Worm (Caenorhabditis elegans): ENCODE results near the gene C05D12.3.
A peak's percentile ranks its signal among the peaks of the same experiment; 100 is the strongest.

Gene C05D12.3

ce11 chrII:11464427-11464944, 39.4 kb downstream of the C05D12.3 start, which contains the start of the genes aars-1 and rga-1 (continued):
- peak; percentile 71 for TF ChIP-seq nhr-23 (tag; optimal IDR thresholded peaks at IDR 0.05)

DNA sequence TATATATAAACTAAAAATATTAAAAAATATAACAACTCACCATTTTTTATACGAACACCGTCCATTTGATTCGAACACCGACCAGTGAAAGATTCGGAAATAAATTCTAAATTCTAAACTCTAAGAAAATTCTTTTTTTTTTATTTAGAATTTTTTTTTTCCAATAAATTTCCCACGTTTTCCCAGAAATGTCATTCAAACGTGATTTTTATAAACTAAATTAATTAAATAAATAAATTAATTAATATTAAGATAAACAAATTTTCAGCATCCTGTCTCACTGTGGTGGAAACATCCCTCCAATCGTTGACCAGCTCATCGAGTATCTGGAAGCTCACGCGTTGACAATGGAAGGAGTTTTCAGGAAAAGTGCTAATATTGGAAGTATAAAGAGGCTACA, 42.5 kb downstream of the C05D12.3 start, which contains the start of gene klp-17:
TSS of gene klp-17 (minus strand) at position 101 of the 400 bp plus-strand sequence.
- TF ChIP-seq elt-3 (tag; optimal IDR thresholded peaks at IDR 0.05) (no peak), aly-2 (tag; optimal IDR thresholded peaks at IDR 0.05) (no peak), nhr-11 (tag; optimal IDR thresholded peaks at IDR 0.05) (no peak), fkh-10 (GFP tag; optimal IDR thresholded peaks at IDR 0.05) (no peak), elt-1 (tag; optimal IDR thresholded peaks at IDR 0.05) (no peak), nhr-237 (tag; optimal IDR thresholded peaks at IDR 0.05) (no peak), pha-4 (tag; optimal IDR thresholded peaks at IDR 0.05) (no peak), lin-39 (tag; optimal IDR thresholded peaks at IDR 0.05) (no peak), elt-2 (tag; optimal IDR thresholded peaks at IDR 0.05) (no peak), nhr-77 (tag; optimal IDR thresholded peaks at IDR 0.05) (no peak), ztf-11 (tag; optimal IDR thresholded peaks at IDR 0.05) (no peak), ceh-28 (tag; optimal IDR thresholded peaks at IDR 0.05) (no peak), sea-2 (GFP tag; optimal IDR thresholded peaks at IDR 0.05) (no peak)

DNA sequence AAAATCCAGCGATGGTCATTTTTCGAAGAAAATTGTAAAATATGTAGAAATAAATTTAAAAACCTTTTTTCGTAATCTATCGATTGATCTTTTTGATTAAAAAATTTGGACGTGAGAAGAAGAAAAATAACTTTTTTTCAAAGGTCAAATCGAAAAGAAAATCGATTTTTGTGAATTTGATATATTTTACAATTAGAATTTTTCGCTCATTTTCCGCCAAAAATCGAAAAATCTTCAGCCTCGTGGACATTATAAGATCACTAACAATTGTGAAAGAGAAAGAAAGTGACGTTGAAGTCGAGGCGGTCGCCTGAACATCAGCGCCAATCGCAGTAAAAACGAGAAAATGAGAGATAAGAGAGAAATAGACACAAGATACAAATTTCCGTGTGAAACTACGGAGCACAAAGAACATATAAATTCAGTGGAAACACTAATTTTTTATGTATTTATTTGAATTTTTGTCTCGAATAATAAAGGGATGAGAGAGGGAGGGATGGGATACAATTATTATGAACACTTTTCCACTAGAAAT, 44.6 kb downstream of the C05D12.3 start, which contains the start of gene cisd-1:
TSS of gene cisd-1 (minus strand) at position 51 of the 535 bp plus-strand sequence.
- TF ChIP-seq nhr-25 (tag; optimal IDR thresholded peaks at IDR 0.05) (no peak), ceh-9 (tag; optimal IDR thresholded peaks at IDR 0.05) (no peak), pqm-1 (tag; optimal IDR thresholded peaks at IDR 0.05) (peak; percentile 52), nhr-12 (tag; optimal IDR thresholded peaks at IDR 0.05) (no peak), nhr-43 (tag; optimal IDR thresholded peaks at IDR 0.05; ENCODE audit: poor library complexity, severe bottlenecking) (no peak), fos-1 (tag; optimal IDR thresholded peaks at IDR 0.05) (no peak), zag-1 (tag; optimal IDR thresholded peaks at IDR 0.05) (no peak), elt-2 (tag; optimal IDR thresholded peaks at IDR 0.05) (peak; percentile 65), pha-4 (tag; optimal IDR thresholded peaks at IDR 0.05) (peak; percentile 27), ceh-82 (tag; optimal IDR thresholded peaks at IDR 0.05) (no peak), nhr-28 (tag; optimal IDR thresholded peaks at IDR 0.05) (no peak), egl-5 (tag; optimal IDR thresholded peaks at IDR 0.05) (no peak), skn-1 (tag; optimal IDR thresholded peaks at IDR 0.05) (no peak), fkh-2 (tag; optimal IDR thresholded peaks at IDR 0.05) (no peak), snpc-4 (tag; optimal IDR thresholded peaks at IDR 0.05) (no peak), nhr-77 (tag; optimal IDR thresholded peaks at IDR 0.05) (no peak), nfya-1 (tag; optimal IDR thresholded peaks at IDR 0.05; ENCODE audit: insufficient read depth) (peak; percentile 21), ceh-28 (tag; optimal IDR thresholded peaks at IDR 0.05) (no peak)

ce11 chrII:11471916-11472315, 46.9 kb downstream of the C05D12.3 start, which contains the start of gene mfn-1:
Gene mfn-1, minus strand, starts transcription at chrII:11472016.
- TF ChIP-seq elt-3 (tag; optimal IDR thresholded peaks at IDR 0.05) (no peak), sea-2 (GFP tag; optimal IDR thresholded peaks at IDR 0.05) (no peak), nhr-23 (tag; optimal IDR thresholded peaks at IDR 0.05) (no peak), unc-39 (tag; optimal IDR thresholded peaks at IDR 0.05) (no peak), mdl-1 (tag; optimal IDR thresholded peaks at IDR 0.05) (no peak)

DNA sequence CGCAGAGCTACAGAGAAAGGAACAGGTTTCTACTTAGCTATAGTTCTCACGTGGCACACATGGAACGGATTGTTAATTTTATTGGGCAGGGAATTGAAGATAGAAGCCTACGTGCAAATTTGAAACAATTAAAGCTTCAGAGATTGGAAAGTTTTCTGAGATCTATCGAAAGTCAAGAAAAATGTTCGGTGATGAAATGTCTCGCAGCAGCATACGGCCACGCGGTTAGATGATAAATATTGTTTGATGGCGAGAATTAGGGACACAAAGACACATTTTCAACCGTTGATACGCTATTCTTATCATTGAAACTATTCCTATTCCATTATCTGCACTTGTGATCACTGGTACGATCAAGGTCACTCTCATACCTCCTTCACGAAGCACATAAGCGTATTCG, 47.5 kb downstream of the C05D12.3 start:
- TF ChIP-seq pha-4 (tag; optimal IDR thresholded peaks at IDR 0.05), result peak; percentile 5
- peak; percentile 77 for TF ChIP-seq pqm-1 (tag; optimal IDR thresholded peaks at IDR 0.05)
- TF ChIP-seq mdl-1 (tag; optimal IDR thresholded peaks at IDR 0.05), result peak; percentile 4
- no peak for TF ChIP-seq fos-1 (tag; optimal IDR thresholded peaks at IDR 0.05)
- TF ChIP-seq snpc-4 (tag; optimal IDR thresholded peaks at IDR 0.05), result peak; percentile 47
- TF ChIP-seq elt-2 (tag; optimal IDR thresholded peaks at IDR 0.05), result peak; percentile 77
- TF ChIP-seq skn-1 (tag; optimal IDR thresholded peaks at IDR 0.05), result peak; percentile 15
- TF ChIP-seq nhr-43 (tag; optimal IDR thresholded peaks at IDR 0.05; ENCODE audit: poor library complexity, severe bottlenecking), result peak; percentile 75
- peak; percentile 24 to 86 (median 76) for TF ChIP-seq elt-3 (tag; optimal IDR thresholded peaks at IDR 0.05)
- TF ChIP-seq nhr-25 (tag; optimal IDR thresholded peaks at IDR 0.05), result peak; percentile 51
- no peak for TF ChIP-seq zag-1 (tag; optimal IDR thresholded peaks at IDR 0.05)
- TF ChIP-seq jun-1 (tag; optimal IDR thresholded peaks at IDR 0.05), result peak; percentile 46
- TF ChIP-seq tbx-2 (tag; optimal IDR thresholded peaks at IDR 0.05), result no peak

Data from whole organism, L3 larva.